Worm (Caenorhabditis elegans) whole organism, L2 larva: ENCODE results near the gene Y102A11A.1.

Experiments used
- C34F6.9 ChIP-seq: fragments of 150-350 bp; optimal IDR thresholded peaks from 2 replicates; lab custom pipeline; 2014; ENCODE audit warnings: missing biosample characterization, missing genetic modification characterization
- F13H6.1 ChIP-seq: sonication (generic microtip); optimal IDR thresholded peaks from 2 replicates; lab custom pipeline; 2016; ENCODE audit warnings: missing genetic modification characterization, missing compliant biosample characterization
- R02D3.7 ChIP-seq: fragments of 150-350 bp; optimal IDR thresholded peaks from 2 replicates; lab custom pipeline; 2014; ENCODE audit warnings: missing biosample characterization, missing genetic modification characterization
- Y55F3AM.14 ChIP-seq: fragments of 200-800 bp; sonication (Bioruptor generic); optimal IDR thresholded peaks from 2 replicates; lab custom pipeline; 2018; ENCODE audit warnings: mild to moderate bottlenecking, missing genetic modification characterization, missing compliant biosample characterization
- ZK546.5 ChIP-seq: sonication (generic microtip); optimal IDR thresholded peaks from 2 replicates; lab custom pipeline; 2017; ENCODE audit warnings: missing biosample characterization, missing genetic modification characterization
- alr-1 ChIP-seq: fragments of 150-350 bp; optimal IDR thresholded peaks from 2 replicates; lab custom pipeline; 2014; ENCODE audit warnings: missing biosample characterization, missing genetic modification characterization
- aly-2 ChIP-seq: fragments of 150-350 bp; optimal IDR thresholded peaks from 2 replicates; lab custom pipeline; 2014; ENCODE audit warnings: missing biosample characterization, missing genetic modification characterization
- ama-1 ChIP-seq: fragments of 150-350 bp; optimal IDR thresholded peaks from 2 replicates; lab custom pipeline; 2018; ENCODE audit warnings: inconsistent platforms
- blmp-1 ChIP-seq: sonication (generic microtip); optimal IDR thresholded peaks from 2 replicates; lab custom pipeline; 2017; ENCODE audit warnings: missing genetic modification characterization, mild to moderate bottlenecking, missing compliant biosample characterization, antibody characterized with exemption, moderate library complexity; ENCODE audit not compliant: insufficient read depth
- ceh-16 ChIP-seq: fragments of 150-350 bp; optimal IDR thresholded peaks from 2 replicates; lab custom pipeline; 2014; ENCODE audit warnings: missing biosample characterization, missing genetic modification characterization
- ceh-82 ChIP-seq: fragments of 150-350 bp; optimal IDR thresholded peaks from 2 replicates; lab custom pipeline; 2014; ENCODE audit warnings: missing biosample characterization, missing genetic modification characterization
- crh-2 ChIP-seq: sonication (generic microtip); optimal IDR thresholded peaks from 2 replicates; lab custom pipeline; 2017; ENCODE audit warnings: missing biosample characterization, missing genetic modification characterization
- dmd-4 ChIP-seq: sonication (generic microtip); optimal IDR thresholded peaks from 2 replicates; lab custom pipeline; 2017; ENCODE audit warnings: missing biosample characterization, missing genetic modification characterization
- egl-27 ChIP-seq: sonication (generic microtip); optimal IDR thresholded peaks from 3 replicates; lab custom pipeline; 2017; ENCODE audit warnings: missing biosample characterization, missing genetic modification reagents, missing genetic modification characterization
- elt-1 ChIP-seq: fragments of 150-350 bp; optimal IDR thresholded peaks from 2 replicates; lab custom pipeline; 2014; ENCODE audit warnings: missing biosample characterization, missing genetic modification characterization
- elt-3 ChIP-seq: sonication (generic microtip); optimal IDR thresholded peaks from 2 replicates; lab custom pipeline; 2017; ENCODE audit warnings: missing biosample characterization, missing genetic modification characterization
- fos-1 ChIP-seq: fragments of 150-350 bp; optimal IDR thresholded peaks from 2 replicates; lab custom pipeline; 2014; ENCODE audit warnings: missing biosample characterization, missing genetic modification characterization
- gmeb-1 ChIP-seq: fragments of 150-350 bp; optimal IDR thresholded peaks from 2 replicates; lab custom pipeline; 2014; ENCODE audit warnings: missing biosample characterization, missing genetic modification characterization
- lin-11 ChIP-seq: fragments of 150-350 bp; sonication (generic microtip); optimal IDR thresholded peaks from 2 replicates; lab custom pipeline; 2014; ENCODE audit warnings: missing biosample characterization, missing genetic modification characterization, inconsistent platforms, mixed read lengths
- lin-13 ChIP-seq: fragments of 150-350 bp; optimal IDR thresholded peaks from 2 replicates; lab custom pipeline; 2014; ENCODE audit warnings: missing biosample characterization, missing genetic modification reagents, missing genetic modification characterization
- lin-39 ChIP-seq: fragments of 150-350 bp; optimal IDR thresholded peaks from 2 replicates; lab custom pipeline; 2014; ENCODE audit warnings: missing biosample characterization, missing genetic modification reagents, missing genetic modification characterization
- lsy-2 ChIP-seq, 2 experiments: fragments of 150-350 bp in 1 of 2; sonication (generic microtip) in 1 of 2; optimal IDR thresholded peaks; 2 replicates each; lab custom pipeline; 2014 to 2017; ENCODE audit warnings: missing biosample characterization in 2 of 2, missing genetic modification characterization in 2 of 2
- mab-5 ChIP-seq: fragments of 150-350 bp; optimal IDR thresholded peaks from 2 replicates; lab custom pipeline; 2014; ENCODE audit warnings: missing biosample characterization, missing genetic modification characterization
- mbf-1 ChIP-seq: sonication (generic microtip); optimal IDR thresholded peaks from 2 replicates; lab custom pipeline; 2017; ENCODE audit warnings: missing biosample characterization, missing genetic modification characterization
- mdl-1 ChIP-seq, 2 experiments: fragments of 150-350 bp in 1 of 2; sonication (generic microtip) in 1 of 2; optimal IDR thresholded peaks; 2 replicates each; lab custom pipeline; 2017; ENCODE audit warnings: missing biosample characterization in 2 of 2, missing genetic modification characterization in 2 of 2
- nhr-10 ChIP-seq: sonication (generic microtip); optimal IDR thresholded peaks from 2 replicates; lab custom pipeline; 2017; ENCODE audit warnings: missing biosample characterization, missing genetic modification characterization
- nhr-11 ChIP-seq: fragments of 150-350 bp; optimal IDR thresholded peaks from 2 replicates; lab custom pipeline; 2014; ENCODE audit warnings: missing biosample characterization, missing genetic modification characterization
- nhr-12 ChIP-seq: fragments of 150-350 bp; optimal IDR thresholded peaks from 2 replicates; lab custom pipeline; 2014; ENCODE audit warnings: missing biosample characterization, missing genetic modification characterization
- nhr-129 ChIP-seq: fragments of 150-350 bp; optimal IDR thresholded peaks from 2 replicates; lab custom pipeline; 2014; ENCODE audit warnings: missing biosample characterization, missing genetic modification characterization
- nhr-21 ChIP-seq: fragments of 150-350 bp; optimal IDR thresholded peaks from 2 replicates; lab custom pipeline; 2014; ENCODE audit warnings: missing biosample characterization, missing genetic modification characterization
- nhr-23 ChIP-seq: fragments of 150-350 bp; optimal IDR thresholded peaks from 2 replicates; lab custom pipeline; 2014; ENCODE audit warnings: missing biosample characterization, missing genetic modification reagents, missing genetic modification characterization
- nhr-237 ChIP-seq: fragments of 150-350 bp; optimal IDR thresholded peaks from 2 replicates; lab custom pipeline; 2014; ENCODE audit warnings: missing biosample characterization, missing genetic modification characterization
- nhr-25 ChIP-seq: fragments of 150-350 bp; sonication (generic microtip); optimal IDR thresholded peaks from 3 replicates; lab custom pipeline; 2014; ENCODE audit warnings: missing biosample characterization, missing genetic modification characterization
- nhr-6 ChIP-seq: fragments of 150-350 bp; optimal IDR thresholded peaks from 2 replicates; lab custom pipeline; 2014; ENCODE audit warnings: missing biosample characterization, missing genetic modification characterization
- nhr-77 ChIP-seq: fragments of 150-350 bp; optimal IDR thresholded peaks from 2 replicates; lab custom pipeline; 2014; ENCODE audit warnings: missing biosample characterization, missing genetic modification characterization
- peb-1 ChIP-seq: fragments of 150-350 bp; optimal IDR thresholded peaks from 2 replicates; lab custom pipeline; 2014; ENCODE audit warnings: missing biosample characterization, missing genetic modification characterization
- sem-4 ChIP-seq: fragments of 150-350 bp; optimal IDR thresholded peaks from 2 replicates; lab custom pipeline; 2014; ENCODE audit warnings: missing biosample characterization, missing genetic modification reagents, missing genetic modification characterization
- skn-1 ChIP-seq: sonication (generic microtip); optimal IDR thresholded peaks from 2 replicates; lab custom pipeline; 2017; ENCODE audit warnings: missing biosample characterization, missing genetic modification characterization
- sma-3 ChIP-seq: sonication (generic microtip); optimal IDR thresholded peaks from 2 replicates; lab custom pipeline; 2016; ENCODE audit warnings: missing genetic modification reagents, missing genetic modification characterization, missing compliant biosample characterization
- sma-9 ChIP-seq, 2 experiments: fragments of 150-350 bp in 1 of 2; sonication (generic microtip) in 1 of 2; optimal IDR thresholded peaks; 2 replicates each; lab custom pipeline; 2014 to 2016; ENCODE audit warnings: missing genetic modification characterization in 2 of 2, mild to moderate bottlenecking in 1 of 2, missing biosample characterization in 1 of 2, missing compliant biosample characterization in 1 of 2, missing genetic modification reagents in 1 of 2, moderate library complexity in 1 of 2
- snpc-4 ChIP-seq: fragments of 150-350 bp; optimal IDR thresholded peaks from 2 replicates; lab custom pipeline; 2014; ENCODE audit warnings: missing biosample characterization, missing genetic modification characterization
- unc-39 ChIP-seq: fragments of 150-350 bp; optimal IDR thresholded peaks from 2 replicates; lab custom pipeline; 2014; ENCODE audit warnings: missing biosample characterization, missing genetic modification characterization
- unc-55 ChIP-seq: fragments of 150-350 bp; sonication (generic microtip); optimal IDR thresholded peaks from 3 replicates; lab custom pipeline; 2014; ENCODE audit warnings: missing biosample characterization, missing genetic modification reagents, missing genetic modification characterization
- unc-62 ChIP-seq: fragments of 150-350 bp; optimal IDR thresholded peaks from 2 replicates; lab custom pipeline; 2014; ENCODE audit warnings: missing biosample characterization, missing genetic modification reagents, missing genetic modification characterization
- zag-1 ChIP-seq: fragments of 150-350 bp; optimal IDR thresholded peaks from 2 replicates; lab custom pipeline; 2014; ENCODE audit warnings: missing biosample characterization, missing genetic modification characterization
- ztf-1 ChIP-seq: fragments of 200-800 bp; sonication (Bioruptor generic); conservative IDR thresholded peaks from 2 replicates; pipeline ENCODE4 v1.3.6; 2022; ENCODE audit warnings: missing genetic modification characterization, missing compliant biosample characterization
- ztf-11 ChIP-seq: sonication (generic microtip); optimal IDR thresholded peaks from 2 replicates; lab custom pipeline; 2017; ENCODE audit warnings: missing biosample characterization, missing genetic modification characterization
- ztf-4 ChIP-seq: fragments of 150-350 bp; optimal IDR thresholded peaks from 2 replicates; lab custom pipeline; 2014; ENCODE audit warnings: missing biosample characterization, missing genetic modification characterization

The Y102A11A.1 gene

DNA sequence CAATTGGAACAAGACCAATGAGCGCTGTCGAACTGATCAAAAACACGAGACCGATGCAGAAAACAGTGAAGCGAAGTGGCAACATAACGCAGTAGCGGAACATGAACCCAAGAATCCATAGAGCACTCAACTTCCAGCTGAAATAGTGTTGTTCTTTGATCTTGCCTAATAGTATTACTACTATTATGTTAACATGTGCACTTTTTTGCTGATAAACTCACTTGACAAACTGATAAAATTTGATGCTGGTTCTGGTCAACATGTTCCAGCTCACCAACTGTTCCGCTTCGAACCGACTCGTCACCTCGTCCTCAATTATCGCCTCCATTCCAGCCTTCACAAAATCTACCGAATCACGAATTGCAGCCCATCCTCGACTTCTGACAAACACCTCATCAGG, 16.7 kb downstream of the Y102A11A.1 start:
- peak; percentile 20 for TF ChIP-seq fos-1 (tag; lab: Kevin White, UChicago)
- no peak for TF ChIP-seq skn-1
- peak; percentile 35 for TF ChIP-seq sma-9 (GFP tag; optimal IDR thresholded peaks at IDR 0.05; lab: Kevin White, UChicago)
- TF ChIP-seq sma-9 (tag; optimal IDR thresholded peaks at IDR 0.05; lab: Kevin White, UChicago), result no peak

ce11 chrX:2070418-2070996, 18.9 kb downstream of the Y102A11A.1 start, which contains the start of gene acl-4:
acl-4 (minus strand) TSS chrX:2070444.
- TF ChIP-seq aly-2 (no peak), unc-62 (GFP tag; lab: Kevin White, UChicago) (no peak), ztf-11 (tag; lab: Kevin White, UChicago) (no peak), lin-39 (tag; lab: Kevin White, UChicago) (no peak), nhr-237 (tag; lab: Kevin White, UChicago) (no peak), fos-1 (tag; lab: Kevin White, UChicago) (peak; percentile 14), nhr-129 (peak; percentile 14)

DNA sequence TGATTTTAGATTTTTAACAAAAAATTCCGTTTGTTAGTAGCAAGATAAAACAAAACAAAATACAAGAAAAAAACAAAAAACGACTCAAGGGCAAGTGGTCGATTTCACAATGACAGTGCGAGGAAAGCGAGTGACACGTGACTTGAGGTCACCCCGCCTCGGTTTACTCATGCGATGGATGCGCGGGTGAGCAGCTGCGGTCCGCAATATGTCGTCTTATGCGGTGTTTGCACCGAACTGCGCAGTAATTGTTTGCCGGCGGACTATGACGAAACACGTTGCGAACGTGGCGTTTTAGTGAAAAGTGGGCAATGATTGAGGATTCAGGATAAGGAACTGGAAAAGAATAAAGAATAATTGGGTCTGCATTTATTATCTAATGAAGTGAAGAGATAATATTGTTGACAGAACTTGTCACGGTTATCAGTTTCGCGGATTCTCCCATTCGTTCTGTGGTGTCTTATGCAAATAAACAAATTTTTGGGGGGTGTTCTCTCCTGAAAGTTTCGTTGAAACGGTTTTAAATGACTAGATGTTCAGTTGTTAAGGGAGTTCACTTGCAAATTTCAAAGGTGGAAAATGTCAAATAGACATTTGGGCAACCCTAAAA, 19.9 kb downstream of the Y102A11A.1 start:
- TF ChIP-seq ZK546.5 (no peak), fos-1 (tag; lab: Kevin White, UChicago) (peak; percentile 37), dmd-4 (tag; lab: Kevin White, UChicago) (no peak), lsy-2 (tag; optimal IDR thresholded peaks at IDR 0.05; lab: Kevin White, UChicago) (no peak), nhr-21 (tag; lab: Kevin White, UChicago) (peak; percentile 30), Y55F3AM.14 (GFP tag; lab: Kevin White, UChicago) (peak; percentile 2), ceh-16 (tag; lab: Kevin White, UChicago) (peak; percentile 54), blmp-1 (no peak), mbf-1 (tag; lab: Kevin White, UChicago) (no peak), sma-9 (GFP tag; optimal IDR thresholded peaks at IDR 0.05; lab: Kevin White, UChicago) (peak; percentile 79), sma-9 (tag; optimal IDR thresholded peaks at IDR 0.05; lab: Kevin White, UChicago) (no peak), peb-1 (tag; lab: Kevin White, UChicago) (no peak), sma-3 (GFP tag; lab: Kevin White, UChicago) (peak; percentile 62), lin-39 (tag; lab: Kevin White, UChicago) (no peak), nhr-237 (tag; lab: Kevin White, UChicago) (no peak), nhr-10 (tag; lab: Kevin White, UChicago) (peak; percentile 37), nhr-129 (peak; percentile 87), nhr-23 (tag; lab: Kevin White, UChicago) (no peak), crh-2 (tag; lab: Kevin White, UChicago) (peak; percentile 75), nhr-25 (tag; lab: Kevin White, UChicago) (peak; percentile 86), R02D3.7 (no peak), ama-1 (peak; percentile 15), F13H6.1 (tag; lab: Kevin White, UChicago) (peak; percentile 73), zag-1 (tag; lab: Kevin White, UChicago) (no peak), sem-4 (tag; lab: Kevin White, UChicago) (peak; percentile 50), elt-3 (tag; lab: Kevin White, UChicago) (no peak), mdl-1 (tag; optimal IDR thresholded peaks at IDR 0.05; lab: Kevin White, UChicago) (peak; percentile 64 to 87), nhr-12 (tag; lab: Kevin White, UChicago) (no peak), ceh-82 (tag; lab: Kevin White, UChicago) (no peak), unc-55 (peak; percentile 72), nhr-6 (tag; lab: Kevin White, UChicago) (no peak), elt-1 (tag; lab: Kevin White, UChicago) (no peak), lin-11 (tag; lab: Kevin White, UChicago) (peak; percentile 77), skn-1 (no peak), lin-13 (peak; percentile 34), unc-39 (no peak), ztf-1 (GFP tag; lab: Robert Waterston, UW) (no peak), aly-2 (no peak), egl-27 (tag; lab: Kevin White, UChicago) (no peak), ztf-11 (tag; lab: Kevin White, UChicago) (no peak), C34F6.9 (peak; percentile 88), mab-5 (tag; lab: Kevin White, UChicago) (peak; percentile 68), snpc-4 (peak; percentile 48), alr-1 (no peak), nhr-77 (tag; lab: Kevin White, UChicago) (no peak), nhr-11 (tag; lab: Kevin White, UChicago) (no peak), ztf-4 (tag; lab: Kevin White, UChicago) (peak; percentile 42), gmeb-1 (peak; percentile 52)
